Worm (Caenorhabditis elegans) whole organism, L4 larva: ENCODE results near the gene F55D1.1.

Experiments
- ama-1 ChIP-seq: fragments of 150-350 bp; optimal IDR thresholded peaks from 2 replicates; lab custom pipeline; 2014; ENCODE audit warnings: inconsistent platforms, mixed read lengths
- ceh-28 ChIP-seq: fragments of 150-350 bp; optimal IDR thresholded peaks from 2 replicates; lab custom pipeline; 2014; ENCODE audit warnings: missing biosample characterization, missing genetic modification reagents, missing genetic modification characterization
- duxl-1 ChIP-seq: sonication (generic microtip); optimal IDR thresholded peaks from 2 replicates; lab custom pipeline; 2016; ENCODE audit warnings: mild to moderate bottlenecking, missing genetic modification characterization, moderate library complexity, missing compliant biosample characterization; ENCODE audit not compliant: poor library complexity
- nhr-11 ChIP-seq: fragments of 150-350 bp; optimal IDR thresholded peaks from 2 replicates; lab custom pipeline; 2014; ENCODE audit warnings: missing biosample characterization, missing genetic modification characterization
- spr-3 ChIP-seq: fragments of 200-800 bp; sonication (Bioruptor generic); optimal IDR thresholded peaks from 2 replicates; lab custom pipeline; 2018; ENCODE audit warnings: mild to moderate bottlenecking, missing genetic modification characterization, missing compliant biosample characterization
- unc-130 ChIP-seq: sonication (generic microtip); optimal IDR thresholded peaks from 2 replicates; lab custom pipeline; 2016; ENCODE audit warnings: missing genetic modification reagents, missing genetic modification characterization, missing compliant biosample characterization
- unc-62 ChIP-seq, 3 experiments: fragments of 150-350 bp in 1 of 3; sonication (generic microtip); optimal IDR thresholded peaks in 2 of 3; peaks in 1 of 3; 1 replicate in 1 of 3; 2 replicates in 2 of 3; lab custom pipeline; 2014 to 2017; ENCODE audit warnings: missing biosample characterization in 3 of 3, missing genetic modification characterization in 3 of 3, missing genetic modification reagents in 3 of 3, missing genotype in 1 of 3

DNA sequence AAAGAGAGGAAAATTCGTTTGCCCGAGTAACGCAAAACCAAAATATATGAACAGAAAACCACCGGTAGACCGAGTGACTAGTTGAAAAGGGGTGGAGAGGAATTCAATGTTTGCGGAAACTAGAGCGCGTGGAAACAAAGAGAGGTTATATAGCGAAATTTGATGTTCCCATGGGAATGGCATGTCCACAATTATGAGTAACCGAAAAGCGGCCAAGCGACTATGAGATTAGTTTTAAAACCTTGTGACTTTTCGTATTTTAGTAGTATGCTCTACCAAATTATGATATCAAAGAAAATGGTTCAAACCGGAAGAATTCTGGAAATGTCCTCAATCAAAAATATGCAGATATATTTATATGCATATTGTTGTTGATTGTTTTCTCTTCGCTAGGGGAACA lies 23.1 kb downstream of the F55D1.1 start:
- TF ChIP-seq duxl-1 (tag; lab: Kevin White, UChicago) (no peak), ceh-28 (no peak), unc-130 (GFP tag; lab: Kevin White, UChicago) (no peak), ama-1 (lab: Kevin White, UChicago) (no peak), nhr-11 (tag; lab: Kevin White, UChicago) (no peak), unc-62 (GFP tag; optimal IDR thresholded peaks at IDR 0.05 in 1 of 2; lab: Kevin White, UChicago) (no peak), unc-62 (tag; optimal IDR thresholded peaks at IDR 0.05; lab: Kevin White, UChicago) (no peak), spr-3 (GFP tag; lab: Kevin White, UChicago) (no peak)
